Worm (Caenorhabditis elegans): ENCODE data around the gene spp-29.

The spp-29 gene

ce11 chrV:17721709-17722108, 25.1 kb upstream of the spp-29 start (continued):
- TF ChIP-seq F57A8.1 (GFP tag; optimal IDR thresholded peaks at IDR 0.05), result no peak
- peak; percentile 83 for TF ChIP-seq ztf-22 (GFP tag; optimal IDR thresholded peaks at IDR 0.05)
- no peak for TF ChIP-seq F33H1.4 (GFP tag; IDR thresholded peaks at IDR 0.05)
- 0 out of 2 replicates have a peak, but pooled peaks have one; percentile 53 for TF ChIP-seq nfyb-1 (GFP tag; IDR thresholded peaks at IDR 0.05)
- no peak for TF ChIP-seq Y56A3A.18 (GFP tag; IDR thresholded peaks at IDR 0.05)
- peak; percentile 15 for TF ChIP-seq ztf-26 (tag; optimal IDR thresholded peaks at IDR 0.05)
- TF ChIP-seq F52B5.7 (tag; optimal IDR thresholded peaks at IDR 0.05), result no peak
- no peak for TF ChIP-seq attf-6 (GFP tag; IDR thresholded peaks at IDR 0.05)
- no peak for TF ChIP-seq ztf-18 (tag; optimal IDR thresholded peaks at IDR 0.05)
- no peak for TF ChIP-seq lir-1 (GFP tag; conservative IDR thresholded peaks at IDR 0.05)
- no peak for TF ChIP-seq hsf-1 (GFP tag; IDR thresholded peaks at IDR 0.05)
- no peak for TF ChIP-seq dpff-1 (tag; optimal IDR thresholded peaks at IDR 0.05)
- peak; percentile 49 for TF ChIP-seq ets-4 (GFP tag; optimal IDR thresholded peaks at IDR 0.05)
- no peak for TF ChIP-seq sdz-38 (tag; optimal IDR thresholded peaks at IDR 0.05)
- no peak for TF ChIP-seq efl-1 (GFP tag; optimal IDR thresholded peaks at IDR 0.05)
- peak; percentile 56; the same call in 1 of the 2 replicates for TF ChIP-seq dox-1 (GFP tag; IDR thresholded peaks at IDR 0.05)
- TF ChIP-seq unc-130 (GFP tag; optimal IDR thresholded peaks at IDR 0.05), result no peak
- peak; percentile 12 for TF ChIP-seq attf-5 (GFP tag; optimal IDR thresholded peaks at IDR 0.05)
- TF ChIP-seq ceh-58 (GFP tag; IDR thresholded peaks at IDR 0.05), result no peak
- TF ChIP-seq C06A6.2 (GFP tag; conservative IDR thresholded peaks at IDR 0.05), result no peak
- TF ChIP-seq B0261.1 (tag; optimal IDR thresholded peaks at IDR 0.05), result no peak
- TF ChIP-seq B0035.1 (tag; optimal IDR thresholded peaks at IDR 0.05), result no peak
- no peak for TF ChIP-seq cebp-2 (GFP tag; IDR thresholded peaks at IDR 0.05)
- TF ChIP-seq lag-1 (GFP tag; IDR thresholded peaks at IDR 0.05), result no peak
- no peak for TF ChIP-seq ztf-28 (GFP tag; IDR thresholded peaks at IDR 0.05)
- no peak for TF ChIP-seq lsl-1 (GFP tag; optimal IDR thresholded peaks at IDR 0.05)
- no peak for TF ChIP-seq nfya-1 (tag; optimal IDR thresholded peaks at IDR 0.05; ENCODE audit: borderline replicate concordance, insufficient read depth)
- TF ChIP-seq rpc-1 (optimal IDR thresholded peaks at IDR 0.05), result no peak
- no peak for TF ChIP-seq rpc-1 (tag; optimal IDR thresholded peaks at IDR 0.05)
- no peak for TF ChIP-seq somi-1 (GFP tag; optimal IDR thresholded peaks at IDR 0.05)
- peak in 1 of 2 experiments; percentile 31 for TF ChIP-seq let-607 (tag; optimal IDR thresholded peaks at IDR 0.05)
- TF ChIP-seq snpc-3.4 (tag; optimal IDR thresholded peaks at IDR 0.05), result no peak
- no peak for TF ChIP-seq bed-2 (GFP tag; IDR thresholded peaks at IDR 0.05)
- no peak for TF ChIP-seq F22D6.2 (tag; optimal IDR thresholded peaks at IDR 0.05)
- TF ChIP-seq lin-35 (GFP tag; optimal IDR thresholded peaks at IDR 0.05), result no peak
- TF ChIP-seq ceh-91 (GFP tag; IDR thresholded peaks at IDR 0.05), result no peak
- TF ChIP-seq repo-1 (tag; optimal IDR thresholded peaks at IDR 0.05), result no peak
- no peak for TF ChIP-seq zim-3 (tag; optimal IDR thresholded peaks at IDR 0.05)
- TF ChIP-seq ekl-4 (GFP tag; IDR thresholded peaks at IDR 0.05), result no peak
- peak; percentile 6 for TF ChIP-seq nhr-90 (tag; optimal IDR thresholded peaks at IDR 0.05)
- no peak for TF ChIP-seq snpc-4 (GFP tag; optimal IDR thresholded peaks at IDR 0.05)
- peak in 2 of 4 experiments; percentile 25 to 72 for TF ChIP-seq snpc-4 (tag; optimal IDR thresholded peaks at IDR 0.05)
- TF ChIP-seq ccch-3 (GFP tag; optimal IDR thresholded peaks at IDR 0.05), result no peak
- no peak for TF ChIP-seq aptf-2 (GFP tag; conservative IDR thresholded peaks at IDR 0.05)
- no peak for TF ChIP-seq nhr-27 (tag; optimal IDR thresholded peaks at IDR 0.05)
- peak; percentile 30 for TF ChIP-seq pha-4 (tag; optimal IDR thresholded peaks at IDR 0.05)
- no peak for TF ChIP-seq F49E8.2 (tag; optimal IDR thresholded peaks at IDR 0.05; ENCODE audit: insufficient read depth)
- TF ChIP-seq Y95B8A.8 (GFP tag; IDR thresholded peaks at IDR 0.05), result peak; percentile 72; the same call in 1 of the 2 replicates
- no peak for TF ChIP-seq attf-3 (GFP tag; conservative IDR thresholded peaks at IDR 0.05)
- TF ChIP-seq xnd-1 (tag; optimal IDR thresholded peaks at IDR 0.05), result no peak

All from whole organism, young adult.